Worm (Caenorhabditis elegans): ENCODE measurements around the gene srh-137.

The srh-137 gene

ce11 chrV:16716574-16716973, at the start of gene srh-137:
srh-137 (minus strand) TSS chrV:16716674.
- no peak for TF ChIP-seq F10E7.11 (tag; optimal IDR thresholded peaks at IDR 0.05)

- TF ChIP-seq hsf-1 (GFP tag; IDR thresholded peaks at IDR 0.05) (no peak), zfh-2 (GFP tag; conservative IDR thresholded peaks at IDR 0.05) (peak; percentile 67; the same call in 1 of the 2 replicates)
Measured at ce11 chrV:16759937-16760336, 43.5 kb upstream of the srh-137 start.

DNA sequence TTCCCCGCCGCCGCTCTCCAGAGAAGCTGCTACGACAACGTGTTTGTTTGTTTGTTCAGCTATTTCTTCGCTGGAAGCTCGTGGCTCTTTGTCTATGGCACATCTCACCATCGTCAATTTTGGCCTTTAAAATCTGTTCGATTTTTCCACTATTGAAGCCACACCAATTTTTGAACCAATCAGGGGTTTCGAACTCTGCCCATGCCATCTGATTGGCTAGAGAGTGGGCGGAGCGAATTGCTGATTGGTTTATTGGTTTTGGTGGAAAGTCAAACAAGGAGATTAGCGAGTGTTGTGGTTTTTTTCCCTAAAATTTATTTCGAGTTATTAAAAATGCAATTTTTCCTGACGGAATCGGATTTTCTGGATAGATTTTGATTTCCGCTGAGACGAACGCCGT, 39.7 kb upstream of the srh-137 start:
- TF ChIP-seq aptf-3 (GFP tag; IDR thresholded peaks at IDR 0.05) (no peak), ceh-58 (GFP tag; IDR thresholded peaks at IDR 0.05) (no peak), athp-1 (tag; optimal IDR thresholded peaks at IDR 0.05) (no peak), ztf-25 (GFP tag; IDR thresholded peaks at IDR 0.05) (no peak), lin-40 (tag; optimal IDR thresholded peaks at IDR 0.05) (no peak), ztf-6 (GFP tag; IDR thresholded peaks at IDR 0.05) (no peak)

- TF ChIP-seq ztf-26 (tag; optimal IDR thresholded peaks at IDR 0.05) (no peak), zfh-2 (GFP tag; conservative IDR thresholded peaks at IDR 0.05) (0 out of 2 replicates have a peak, but pooled peaks have one; percentile 14), tlf-1 (GFP tag; optimal IDR thresholded peaks at IDR 0.05) (no peak)
Measured at ce11 chrV:16752089-16753030, 35.9 kb upstream of the srh-137 start.

ce11 chrV:16749473-16749872, 33.0 kb upstream of the srh-137 start:
- TF ChIP-seq hsf-1 (GFP tag; IDR thresholded peaks at IDR 0.05) (no peak), egl-44 (GFP tag; IDR thresholded peaks at IDR 0.05) (no peak), lir-1 (GFP tag; conservative IDR thresholded peaks at IDR 0.05) (no peak), K12H6.12 (tag; optimal IDR thresholded peaks at IDR 0.05) (no peak), bed-1 (GFP tag; IDR thresholded peaks at IDR 0.05) (no peak), F52B5.7 (tag; optimal IDR thresholded peaks at IDR 0.05) (no peak), ama-1 (optimal IDR thresholded peaks at IDR 0.05) (no peak), ama-1 (GFP tag; optimal IDR thresholded peaks at IDR 0.05) (no peak), ceh-100 (GFP tag; IDR thresholded peaks at IDR 0.05) (no peak), mcd-1 (GFP tag; IDR thresholded peaks at IDR 0.05) (no peak), tbp1 (GFP tag; optimal IDR thresholded peaks at IDR 0.05) (no peak), rcor-1 (GFP tag; IDR thresholded peaks at IDR 0.05) (no peak), hmg-1.2 (GFP tag; IDR thresholded peaks at IDR 0.05) (no peak), pha-4 (tag; optimal IDR thresholded peaks at IDR 0.05) (no peak)

ce11 chrV:16747031-16747672, 30.7 kb upstream of the srh-137 start, which contains the start of gene dkf-2:
dkf-2 (plus strand) TSS chrV:16747622.
- TF ChIP-seq ceh-58 (GFP tag; IDR thresholded peaks at IDR 0.05): no peak
- no peak for TF ChIP-seq somi-1 (GFP tag; optimal IDR thresholded peaks at IDR 0.05)
- no peak for TF ChIP-seq egl-18 (GFP tag; IDR thresholded peaks at IDR 0.05)
- no peak for TF ChIP-seq ztf-6 (GFP tag; IDR thresholded peaks at IDR 0.05)
- peak; percentile 78 for TF ChIP-seq attf-6 (GFP tag; IDR thresholded peaks at IDR 0.05)
- no peak for TF ChIP-seq ceh-27 (GFP tag; optimal IDR thresholded peaks at IDR 0.05)
- TF ChIP-seq lin-35 (GFP tag; optimal IDR thresholded peaks at IDR 0.05): no peak
- no peak for TF ChIP-seq die-1 (tag; optimal IDR thresholded peaks at IDR 0.05)
- TF ChIP-seq xnd-1 (tag; optimal IDR thresholded peaks at IDR 0.05): peak; percentile 97
- no peak for TF ChIP-seq cebp-2 (GFP tag; IDR thresholded peaks at IDR 0.05)
- peak; percentile 12 for TF ChIP-seq snpc-1.1 (tag; optimal IDR thresholded peaks at IDR 0.05; ENCODE audit: insufficient read depth)
- TF ChIP-seq Y53G8AR.9 (GFP tag; conservative IDR thresholded peaks at IDR 0.05): no peak
- TF ChIP-seq hlh-12 (tag; optimal IDR thresholded peaks at IDR 0.05): no peak
- TF ChIP-seq ceh-79 (tag; optimal IDR thresholded peaks at IDR 0.05): no peak
- TF ChIP-seq madf-3 (GFP tag; IDR thresholded peaks at IDR 0.05): no peak
- no peak for TF ChIP-seq F37B4.10 (GFP tag; IDR thresholded peaks at IDR 0.05)
- no peak for TF ChIP-seq zim-3 (tag; optimal IDR thresholded peaks at IDR 0.05)
- no peak for TF ChIP-seq F39B2.1 (GFP tag; IDR thresholded peaks at IDR 0.05)
